Fruit fly (Drosophila melanogaster): ENCODE results near the gene CG3108.

dm6 chrX:5732440-5732839 lies 49.0 kb downstream of the CG3108 start, which contains the start of gene CG15773:
- TF ChIP-seq CG8478 (optimal IDR thresholded peaks at IDR 0.05): no peak
- TF ChIP-seq Dll (optimal IDR thresholded peaks at IDR 0.05): no peak
- no peak for TF ChIP-seq pan (optimal IDR thresholded peaks at IDR 0.05)

Data from whole organism.